Worm (Caenorhabditis elegans) whole organism, early embryonic: Measurements from ENCODE around the gene lin-49.

Experiments
- F13C5.2 ChIP-seq: sonication (generic microtip); optimal IDR thresholded peaks from 2 replicates; lab custom pipeline; 2017; ENCODE audit warnings: mild to moderate bottlenecking, missing genetic modification characterization, inconsistent platforms, missing compliant biosample characterization
- ama-1 ChIP-seq: fragments of 150-350 bp; optimal IDR thresholded peaks from 2 replicates; lab custom pipeline; 2014
- flt-1 ChIP-seq: fragments of 200-800 bp; sonication (Bioruptor generic); IDR thresholded peaks from 2 replicates; pipeline ENCODE4 v1.3.6; 2022; ENCODE audit warnings: missing genetic modification characterization, missing compliant biosample characterization
- sea-1 ChIP-seq: fragments of 200-800 bp; sonication (Bioruptor generic); conservative IDR thresholded peaks from 2 replicates; pipeline ENCODE4 v1.3.6; 2022; ENCODE audit warnings: missing genetic modification characterization, missing compliant biosample characterization
- tra-4 ChIP-seq: sonication (generic microtip); optimal IDR thresholded peaks from 2 replicates; lab custom pipeline; 2017; ENCODE audit warnings: missing genetic modification characterization, missing compliant biosample characterization

ce11 chrIV:8653592-8653991 lies 33.1 kb downstream of the lin-49 start, which contains the start of gene C49C8.5:
- TF ChIP-seq flt-1 (GFP tag; lab: Robert Waterston, UW) = no peak
- no peak for TF ChIP-seq F13C5.2
- TF ChIP-seq sea-1 (GFP tag; lab: Robert Waterston, UW) = no peak
- no peak for TF ChIP-seq ama-1 (lab: Kevin White, UChicago)
- no peak for TF ChIP-seq tra-4 (tag; lab: Kevin White, UChicago)
